Worm (Caenorhabditis elegans) whole organism, midembryonic: ENCODE data around the gene C46F11.6.

ENCODE experiments used
- T22C8.4 ChIP-seq: fragments of 200-800 bp; sonication (Bioruptor generic); IDR thresholded peaks from 2 replicates; pipeline ENCODE4 v1.3.6; 2022; ENCODE audit warnings: missing genetic modification characterization, missing compliant biosample characterization
- flt-1 ChIP-seq: fragments of 200-800 bp; sonication (Bioruptor generic); IDR thresholded peaks from 2 replicates; pipeline ENCODE4 v1.3.6; 2022; ENCODE audit warnings: missing genetic modification characterization, missing compliant biosample characterization
- klf-2 ChIP-seq: fragments of 200-800 bp; sonication (Bioruptor generic); conservative IDR thresholded peaks from 2 replicates; pipeline ENCODE4 v1.3.6; 2022; ENCODE audit warnings: missing genetic modification reagents, missing genetic modification characterization, missing compliant biosample characterization
- tab-1 ChIP-seq: fragments of 200-800 bp; sonication (Bioruptor generic); IDR thresholded peaks from 2 replicates; pipeline ENCODE4 v1.3.6; 2022; ENCODE audit warnings: missing genetic modification characterization, missing compliant biosample characterization
- ztf-23 ChIP-seq: fragments of 200-800 bp; sonication (Bioruptor generic); IDR thresholded peaks from 2 replicates; pipeline ENCODE4 v1.3.6; 2022; ENCODE audit warnings: missing genetic modification reagents, missing genetic modification characterization, missing compliant biosample characterization
- ztf-29 ChIP-seq: fragments of 200-800 bp; sonication (Bioruptor generic); IDR thresholded peaks from 2 replicates; pipeline ENCODE4 v1.3.6; 2022; ENCODE audit warnings: missing genetic modification reagents, missing genetic modification characterization, missing compliant biosample characterization

DNA sequence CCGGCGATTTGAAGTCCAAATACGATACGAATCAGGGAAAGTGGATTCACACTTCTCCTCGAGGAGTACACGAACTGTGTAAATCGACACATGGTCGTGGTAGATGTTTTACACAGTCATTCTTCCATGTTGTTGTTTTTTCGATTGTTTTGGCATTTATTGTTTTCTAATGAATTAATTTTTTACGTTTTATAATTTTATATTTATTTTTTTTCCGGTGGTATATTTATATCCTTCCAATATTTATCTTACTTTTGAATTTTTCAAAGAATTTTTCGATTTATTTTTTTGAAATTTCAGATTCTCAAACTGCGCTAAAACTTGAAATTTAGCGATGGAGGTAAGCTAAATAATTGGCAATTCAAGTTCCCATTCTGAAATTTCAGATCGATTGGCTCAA, 42.9 kb upstream of the C46F11.6 start, which contains the start of gene nrde-1:
- TF ChIP-seq tab-1 (GFP tag; lab: Robert Waterston, UW) (no peak), ztf-23 (GFP tag; lab: Robert Waterston, UW) (no peak), flt-1 (GFP tag; lab: Robert Waterston, UW) (no peak), T22C8.4 (no peak), klf-2 (GFP tag; lab: Robert Waterston, UW) (no peak), ztf-29 (no peak)
